Fruit fly (Drosophila melanogaster): ENCODE data around the gene Lsd-2.

The Lsd-2 gene

dm6 chrX:15074646-15075351, 1.2 kb downstream of the Lsd-2 start (continued):
- TF ChIP-seq bsh (GFP tag; optimal IDR thresholded peaks at IDR 0.05) (peak; percentile 83 to 84), sr (GFP tag; IDR thresholded peaks at IDR 0.05) (peak; percentile 93), wor (GFP tag; IDR thresholded peaks at IDR 0.05) (peak; percentile 66), ro (GFP tag; IDR thresholded peaks at IDR 0.05) (peak; percentile 80), CG30020 (tag; optimal IDR thresholded peaks at IDR 0.05) (peak; percentile 54), stwl (tag; optimal IDR thresholded peaks at IDR 0.05) (peak; percentile 7), hkb (optimal IDR thresholded peaks at IDR 0.05) (peak; percentile 44), hkb (GFP tag; IDR thresholded peaks at IDR 0.05) (peak; percentile 86), danr (GFP tag; IDR thresholded peaks at IDR 0.05) (peak; percentile 79), wdn (GFP tag; IDR thresholded peaks at IDR 0.05) (peak; percentile 78), CG17359 (tag; optimal IDR thresholded peaks at IDR 0.05) (peak; percentile 84), ranshi (GFP tag; IDR thresholded peaks at IDR 0.05) (peak; percentile 82), dimm (GFP tag; IDR thresholded peaks at IDR 0.05) (peak; percentile 66; the same call in 1 of the 2 replicates), E2f1 (GFP tag; IDR thresholded peaks at IDR 0.05) (peak; percentile 83), bab2 (GFP tag; optimal IDR thresholded peaks at IDR 0.05) (peak; percentile 91), CG10565 (GFP tag; optimal IDR thresholded peaks at IDR 0.05) (peak; percentile 30), nmo (GFP tag; optimal IDR thresholded peaks at IDR 0.05) (peak; percentile 86), Scr (GFP tag; IDR thresholded peaks at IDR 0.05; ENCODE audit: partially characterized antibody) (no peak), PHDP (tag; optimal IDR thresholded peaks at IDR 0.05) (peak; percentile 85), Hr78 (GFP tag; optimal IDR thresholded peaks at IDR 0.05) (peak in 1 of 2 experiments; percentile 95), Mes4 (GFP tag; optimal IDR thresholded peaks at IDR 0.05) (peak; percentile 86), Xbp1 (GFP tag; optimal IDR thresholded peaks at IDR 0.05) (peak; percentile 94), CG4424 (GFP tag; optimal IDR thresholded peaks at IDR 0.05) (peak; percentile 90), fd3F (GFP tag; optimal IDR thresholded peaks at IDR 0.05) (peak; percentile 80), CG1024 (GFP tag; IDR thresholded peaks at IDR 0.05) (peak; percentile 83), chm (GFP tag; IDR thresholded peaks at IDR 0.05) (peak; percentile 93), zfh2 (GFP tag; optimal IDR thresholded peaks at IDR 0.05) (peak; percentile 93), chinmo (GFP tag; IDR thresholded peaks at IDR 0.05; ENCODE audit: partially characterized antibody) (peak; percentile 73; the same call in 2 of the 4 replicates), lbe (GFP tag; optimal IDR thresholded peaks at IDR 0.05) (peak; percentile 2), Dbx (GFP tag; IDR thresholded peaks at IDR 0.05) (peak; percentile 91), oc (tag; optimal IDR thresholded peaks at IDR 0.05) (peak; percentile 77), CG10431 (GFP tag; optimal IDR thresholded peaks at IDR 0.05) (peak; percentile 32), lab (GFP tag; optimal IDR thresholded peaks at IDR 0.05) (peak; percentile 94), CG6272 (GFP tag; IDR thresholded peaks at IDR 0.05) (peak; percentile 86), D19B (GFP tag; optimal IDR thresholded peaks at IDR 0.05) (peak; percentile 72), CG16813 (GFP tag; IDR thresholded peaks at IDR 0.05; ENCODE audit: partially characterized antibody) (no peak), C15 (GFP tag; IDR thresholded peaks at IDR 0.05) (peak; percentile 69; the same call in 1 of the 3 replicates), Rfx (GFP tag; IDR thresholded peaks at IDR 0.05) (peak; percentile 97), Hr39 (optimal IDR thresholded peaks at IDR 0.05) (no peak), CG11560 (tag; IDR thresholded peaks at IDR 0.05) (peak; percentile 80), Lhr (GFP tag; optimal IDR thresholded peaks at IDR 0.05) (peak; percentile 53), CG12391 (tag; optimal IDR thresholded peaks at IDR 0.05) (peak; percentile 88), CG16863 (GFP tag; optimal IDR thresholded peaks at IDR 0.05) (peak; percentile 88), luna (GFP tag; optimal IDR thresholded peaks at IDR 0.05) (peak; percentile 91), Dip2 (GFP tag; IDR thresholded peaks at IDR 0.05) (peak; percentile 39), tgo (GFP tag; IDR thresholded peaks at IDR 0.05) (peak; percentile 89), CG18011 (GFP tag; optimal IDR thresholded peaks at IDR 0.05) (peak; percentile 76), H15 (GFP tag; IDR thresholded peaks at IDR 0.05) (peak; percentile 85), CG9215 (GFP tag; IDR thresholded peaks at IDR 0.05) (peak; percentile 81), CG4404 (GFP tag; IDR thresholded peaks at IDR 0.05) (peak; percentile 69)
